Fruit fly (Drosophila melanogaster) whole organism, embryonic: ENCODE results near the gene inaE.

Experiments used
- Atf6 ChIP-seq: fragments of 200-800 bp; sonication (Bioruptor generic); IDR thresholded peaks from 2 replicates; pipeline ENCODE4 v1.3.6; 2022; ENCODE audit warnings: missing biosample characterization, missing genetic modification characterization
- BEAF-32 ChIP-seq: fragments of 200-800 bp; sonication (Bioruptor generic); optimal IDR thresholded peaks from 3 replicates; lab custom pipeline; 2017; ENCODE audit warnings: missing biosample characterization, missing genetic modification characterization, mild to moderate bottlenecking, moderate library complexity, missing genetic modification reagents
- CG10543 ChIP-seq: fragments of 200-800 bp; sonication (Bioruptor generic); optimal IDR thresholded peaks from 3 replicates; lab custom pipeline; 2017; ENCODE audit warnings: missing biosample characterization, mild to moderate bottlenecking, missing genetic modification characterization, moderate library complexity
- CG11398 ChIP-seq: fragments of 200-800 bp; sonication (Bioruptor generic); optimal IDR thresholded peaks from 2 replicates; lab custom pipeline; 2016; ENCODE audit warnings: missing biosample characterization, missing genetic modification characterization
- CG11695 ChIP-seq: fragments of 200-800 bp; sonication (Bioruptor generic); IDR thresholded peaks from 3 replicates; pipeline ENCODE4 v1.3.6; 2022; ENCODE audit warnings: missing biosample characterization, missing genetic modification characterization
- CG11696 ChIP-seq: fragments of 200-800 bp; sonication (Bioruptor generic); IDR thresholded peaks from 2 replicates; pipeline ENCODE4 v1.3.6; 2022; ENCODE audit warnings: missing biosample characterization, missing genetic modification characterization
- CG11723 ChIP-seq: fragments of 200-800 bp; sonication (Bioruptor generic); optimal IDR thresholded peaks from 2 replicates; lab custom pipeline; 2017; ENCODE audit warnings: missing biosample characterization, mild to moderate bottlenecking, missing genetic modification characterization
- CG12236 ChIP-seq: fragments of 200-800 bp; sonication (Bioruptor generic); optimal IDR thresholded peaks from 2 replicates; lab custom pipeline; 2016; ENCODE audit warnings: missing biosample characterization, missing genetic modification characterization
- CG13287 ChIP-seq: fragments of 200-800 bp; sonication (Bioruptor generic); IDR thresholded peaks from 2 replicates; pipeline ENCODE4 v1.3.6; 2022; ENCODE audit warnings: missing biosample characterization, missing genetic modification characterization; ENCODE audit not compliant: partially characterized antibody
- CG13296 ChIP-seq: fragments of 200-800 bp; sonication (Bioruptor generic); optimal IDR thresholded peaks from 3 replicates; lab custom pipeline; 2018; ENCODE audit warnings: missing biosample characterization, mild to moderate bottlenecking, missing genetic modification characterization
- CG15073 ChIP-seq: fragments of 200-800 bp; sonication (Bioruptor generic); optimal IDR thresholded peaks from 2 replicates; lab custom pipeline; 2016; ENCODE audit warnings: missing biosample characterization, missing genetic modification characterization
- CG15269 ChIP-seq: fragments of 200-800 bp; sonication (Bioruptor generic); optimal IDR thresholded peaks from 2 replicates; lab custom pipeline; 2018; ENCODE audit warnings: missing biosample characterization, mild to moderate bottlenecking, missing genetic modification characterization, moderate library complexity
- CG1529 ChIP-seq: fragments of 200-800 bp; sonication (Bioruptor generic); optimal IDR thresholded peaks from 3 replicates; lab custom pipeline; 2018; ENCODE audit warnings: missing biosample characterization, missing genetic modification characterization
- CG15514 ChIP-seq: fragments of 200-800 bp; sonication (Bioruptor generic); optimal IDR thresholded peaks from 3 replicates; lab custom pipeline; 2017; ENCODE audit warnings: missing biosample characterization, missing genetic modification characterization, mild to moderate bottlenecking, moderate library complexity, missing genetic modification reagents
- CG15696 ChIP-seq: fragments of 200-800 bp; sonication (Bioruptor generic); optimal IDR thresholded peaks from 2 replicates; lab custom pipeline; 2019; ENCODE audit warnings: missing biosample characterization, mild to moderate bottlenecking, missing genetic modification characterization, moderate library complexity
- CG17829 ChIP-seq: fragments of 200-800 bp; optimal IDR thresholded peaks from 2 replicates; lab custom pipeline; 2019; ENCODE audit warnings: missing biosample characterization, mild to moderate bottlenecking, missing genetic modification characterization, moderate library complexity
- CG1792 ChIP-seq: fragments of 200-800 bp; sonication (Bioruptor generic); optimal IDR thresholded peaks from 2 replicates; lab custom pipeline; 2016; ENCODE audit warnings: missing biosample characterization, missing genetic modification characterization
- CG32532 ChIP-seq: fragments of 200-800 bp; sonication (Bioruptor generic); IDR thresholded peaks from 2 replicates; pipeline ENCODE4 v1.3.6; 2022; ENCODE audit warnings: missing biosample characterization, missing genetic modification characterization
- CG34422 ChIP-seq: fragments of 200-800 bp; sonication (Bioruptor generic); IDR thresholded peaks from 3 replicates; pipeline ENCODE4 v1.3.6; 2022; ENCODE audit warnings: missing biosample characterization, missing genetic modification characterization
- CG4360 ChIP-seq: fragments of 200-800 bp; sonication (Bioruptor generic); IDR thresholded peaks from 2 replicates; pipeline ENCODE4 v1.3.6; 2022; ENCODE audit warnings: missing biosample characterization, missing genetic modification characterization
- CG43689 ChIP-seq: fragments of 200-800 bp; sonication (Bioruptor generic); IDR thresholded peaks from 2 replicates; pipeline ENCODE4 v1.3.6; 2022; ENCODE audit warnings: missing biosample characterization, missing genetic modification characterization
- CG6765 ChIP-seq: fragments of 200-800 bp; sonication (Bioruptor generic); optimal IDR thresholded peaks from 3 replicates; lab custom pipeline; 2017; ENCODE audit warnings: missing biosample characterization, mild to moderate bottlenecking, missing genetic modification characterization
- CG6791 ChIP-seq: fragments of 200-800 bp; sonication (Bioruptor generic); IDR thresholded peaks from 3 replicates; pipeline ENCODE4 v1.3.6; 2022; ENCODE audit warnings: missing biosample characterization, missing genetic modification characterization; ENCODE audit not compliant: partially characterized antibody
- CG7357 ChIP-seq: fragments of 200-800 bp; sonication (Bioruptor generic); IDR thresholded peaks from 3 replicates; pipeline ENCODE4 v1.3.6; 2022; ENCODE audit warnings: missing biosample characterization, missing genetic modification characterization
- CG7786 ChIP-seq: fragments of 200-800 bp; sonication (Bioruptor generic); optimal IDR thresholded peaks from 2 replicates; lab custom pipeline; 2016; ENCODE audit warnings: missing biosample characterization, missing genetic modification characterization
- CG9932 ChIP-seq: fragments of 200-800 bp; sonication (Bioruptor generic); IDR thresholded peaks from 2 replicates; pipeline ENCODE4 v1.3.6; 2022; ENCODE audit warnings: missing biosample characterization, missing genetic modification characterization
- Dbx ChIP-seq: fragments of 200-800 bp; sonication (Bioruptor generic); IDR thresholded peaks from 3 replicates; pipeline ENCODE4 v1.3.6; 2022; ENCODE audit warnings: missing biosample characterization, missing genetic modification characterization
- Drgx ChIP-seq: fragments of 200-800 bp; sonication (Bioruptor generic); IDR thresholded peaks from 2 replicates; pipeline ENCODE4 v1.3.6; 2022; ENCODE audit warnings: missing biosample characterization, missing genetic modification characterization
- Gug ChIP-seq: fragments of 200-800 bp; sonication (Bioruptor generic); IDR thresholded peaks from 4 replicates; pipeline ENCODE4 v1.3.6; 2022; ENCODE audit warnings: missing biosample characterization, missing genetic modification characterization
- Hsf ChIP-seq: fragments of 200-800 bp; sonication (Bioruptor generic); optimal IDR thresholded peaks from 3 replicates; lab custom pipeline; 2016; ENCODE audit warnings: missing biosample characterization, missing genetic modification characterization
- Neu2 ChIP-seq: fragments of 200-800 bp; sonication (Bioruptor generic); optimal IDR thresholded peaks from 3 replicates; lab custom pipeline; 2016; ENCODE audit warnings: missing biosample characterization, missing genetic modification characterization, borderline replicate concordance
- ac ChIP-seq: fragments of 200-800 bp; sonication (Bioruptor generic); optimal IDR thresholded peaks from 3 replicates; lab custom pipeline; 2017; ENCODE audit warnings: missing biosample characterization, mild to moderate bottlenecking, missing genetic modification characterization
- ato ChIP-seq: fragments of 200-800 bp; sonication (Bioruptor generic); IDR thresholded peaks from 2 replicates; pipeline ENCODE4 v1.3.6; 2022; ENCODE audit warnings: missing biosample characterization, missing genetic modification characterization; ENCODE audit not compliant: partially characterized antibody
- cad ChIP-seq: fragments of >200 bp; optimal IDR thresholded peaks from 2 replicates; lab custom pipeline; 2017; ENCODE audit warnings: missing biosample characterization, missing genetic modification characterization
- corto ChIP-seq: fragments of 200-800 bp; sonication (Bioruptor generic); optimal IDR thresholded peaks from 2 replicates; lab custom pipeline; 2016; ENCODE audit warnings: missing biosample characterization, mild to moderate bottlenecking, missing genetic modification characterization, moderate library complexity
- dysf ChIP-seq: fragments of 200-800 bp; sonication (Bioruptor generic); IDR thresholded peaks from 3 replicates; pipeline ENCODE4 v1.3.6; 2022; ENCODE audit warnings: missing biosample characterization, missing genetic modification characterization
- eve ChIP-seq, 2 experiments: fragments of >200 bp; optimal IDR thresholded peaks; 2 replicates each; lab custom pipeline; 2017; ENCODE audit warnings: missing biosample characterization in 2 of 2, missing genetic modification characterization in 2 of 2
- fru ChIP-seq: fragments of >200 bp; optimal IDR thresholded peaks from 2 replicates; lab custom pipeline; 2017
- lov ChIP-seq, 2 experiments: fragments of 200-800 bp in 1 of 2; fragments of >200 bp in 1 of 2; sonication (Bioruptor generic) in 1 of 2; IDR thresholded peaks in 1 of 2; optimal IDR thresholded peaks in 1 of 2; 2 replicates in 1 of 2; 3 replicates in 1 of 2; pipeline versions ENCODE4 v1.3.6 to Lab custom; 2017 to 2022; ENCODE audit warnings: missing biosample characterization in 1 of 2, missing genetic modification characterization in 1 of 2
- maf-S ChIP-seq: fragments of 200-800 bp; sonication (Bioruptor generic); optimal IDR thresholded peaks from 2 replicates; lab custom pipeline; 2016; ENCODE audit warnings: missing biosample characterization, missing genetic modification characterization
- pb ChIP-seq: fragments of 200-800 bp; sonication (Bioruptor generic); optimal IDR thresholded peaks from 3 replicates; lab custom pipeline; 2016; ENCODE audit warnings: missing biosample characterization, missing genetic modification characterization
- peb ChIP-seq: fragments of 200-800 bp; sonication (Bioruptor generic); IDR thresholded peaks from 2 replicates; pipeline ENCODE4 v1.3.6; 2022; ENCODE audit warnings: missing biosample characterization, missing genetic modification characterization
- pita ChIP-seq: fragments of 200-800 bp; sonication (Bioruptor generic); optimal IDR thresholded peaks from 2 replicates; lab custom pipeline; 2017; ENCODE audit warnings: missing biosample characterization, mild to moderate bottlenecking, missing genetic modification characterization
- psq ChIP-seq: fragments of 200-800 bp; sonication (Bioruptor generic); optimal IDR thresholded peaks from 2 replicates; lab custom pipeline; 2017; ENCODE audit warnings: missing biosample characterization, missing genetic modification characterization
- rib ChIP-seq: fragments of 200-800 bp; sonication (Bioruptor generic); IDR thresholded peaks from 2 replicates; pipeline ENCODE4 v1.3.6; 2022; ENCODE audit warnings: missing biosample characterization, missing genetic modification characterization
- sd ChIP-seq: fragments of 200-800 bp; sonication (Bioruptor generic); optimal IDR thresholded peaks from 3 replicates; lab custom pipeline; 2018; ENCODE audit warnings: missing biosample characterization, mild to moderate bottlenecking, missing genetic modification characterization, moderate library complexity
- slbo ChIP-seq: fragments of 200-800 bp; sonication (Bioruptor generic); IDR thresholded peaks from 2 replicates; pipeline ENCODE4 v1.3.6; 2022; ENCODE audit warnings: missing biosample characterization, missing genetic modification characterization
- sqz ChIP-seq: fragments of 200-800 bp; sonication (Bioruptor generic); optimal IDR thresholded peaks from 3 replicates; lab custom pipeline; 2018; ENCODE audit warnings: missing biosample characterization, mild to moderate bottlenecking, missing genetic modification characterization
- tll ChIP-seq, 2 experiments: fragments of 200-800 bp in 1 of 2; fragments of >200 bp in 1 of 2; sonication (Bioruptor generic) in 1 of 2; optimal IDR thresholded peaks; 2 replicates each; lab custom pipeline; 2017 to 2019; ENCODE audit warnings: missing biosample characterization in 2 of 2, missing genetic modification characterization in 2 of 2, mild to moderate bottlenecking in 1 of 2, moderate library complexity in 1 of 2
- vnd ChIP-seq: fragments of 200-800 bp; sonication (Bioruptor generic); IDR thresholded peaks from 3 replicates; pipeline ENCODE4 v1.3.6; 2022; ENCODE audit warnings: missing biosample characterization, missing genetic modification characterization; ENCODE audit not compliant: partially characterized antibody
- zen2 ChIP-seq: fragments of 200-800 bp; sonication (Bioruptor generic); IDR thresholded peaks from 3 replicates; pipeline ENCODE4 v1.3.6; 2022; ENCODE audit warnings: missing biosample characterization, missing genetic modification characterization; ENCODE audit not compliant: partially characterized antibody

inaE gene

DNA sequence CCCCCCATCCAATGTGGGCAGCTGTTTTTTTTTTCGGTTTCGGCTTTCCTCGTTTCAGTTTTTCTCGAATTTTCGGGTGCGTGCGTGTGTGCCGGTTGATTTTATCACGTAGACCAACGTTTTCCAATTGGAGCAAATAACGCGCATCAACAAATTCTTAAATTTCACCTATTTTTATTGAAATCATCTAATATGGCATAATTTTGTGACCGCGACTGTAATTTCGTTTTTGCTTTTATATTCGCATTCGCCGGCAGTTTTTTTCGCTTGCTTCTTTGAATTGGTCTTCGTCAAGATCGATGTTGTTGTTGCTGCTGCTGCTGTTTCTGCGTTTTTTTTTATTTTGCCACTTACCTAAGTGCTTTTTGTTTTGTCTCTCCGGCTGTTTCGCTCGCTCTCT lies 29.0 kb upstream of the inaE start (continued):
- TF ChIP-seq CG32532 (GFP tag; lab: Robert Waterston, UW) = peak; percentile 29; the same call in 1 of the 2 replicates
- no peak for TF ChIP-seq CG13287 (GFP tag; lab: Robert Waterston, UW)
- TF ChIP-seq CG7786 (GFP tag; lab: Kevin White, UChicago) = no peak
- no peak for TF ChIP-seq CG1792 (GFP tag; lab: Kevin White, UChicago)
- peak; percentile 51; the same call in 1 of the 3 replicates for TF ChIP-seq CG34422 (GFP tag; lab: Robert Waterston, UW)
- TF ChIP-seq Neu2 (GFP tag; lab: Kevin White, UChicago) = no peak
- TF ChIP-seq CG11398 (GFP tag; lab: Kevin White, UChicago) = no peak
- TF ChIP-seq CG43689 (GFP tag; lab: Robert Waterston, UW) = no peak
- no peak for TF ChIP-seq cad (GFP tag; lab: Kevin White, UChicago)
- TF ChIP-seq CG11696 (GFP tag; lab: Robert Waterston, UW) = peak; percentile 77
- no peak for TF ChIP-seq CG12236 (GFP tag; lab: Kevin White, UChicago)
- TF ChIP-seq maf-S (GFP tag; lab: Kevin White, UChicago) = no peak
- no peak for TF ChIP-seq pb (GFP tag; lab: Kevin White, UChicago)
- TF ChIP-seq Hsf (GFP tag; lab: Kevin White, UChicago) = peak; percentile 9
- TF ChIP-seq CG4360 (GFP tag; lab: Robert Waterston, UW) = peak; percentile 61
- TF ChIP-seq ac = no peak
- TF ChIP-seq CG10543 (GFP tag; lab: Kevin White, UChicago) = no peak
- no peak for TF ChIP-seq pita
- TF ChIP-seq CG15269 (tag; lab: Kevin White, UChicago) = peak; percentile 21
- no peak for TF ChIP-seq CG13296 (GFP tag; lab: Kevin White, UChicago)
- TF ChIP-seq CG7357 (GFP tag; lab: Robert Waterston, UW) = no peak
- TF ChIP-seq corto (GFP tag; lab: Kevin White, UChicago) = peak; percentile 19
- TF ChIP-seq CG11695 (GFP tag; lab: Robert Waterston, UW) = no peak
- no peak for TF ChIP-seq eve (GFP tag; optimal IDR thresholded peaks at IDR 0.05; lab: Kevin White, UChicago)
- no peak for TF ChIP-seq tll (GFP tag; optimal IDR thresholded peaks at IDR 0.05; lab: Kevin White, UChicago)
- 0 out of 2 replicates have a peak, but pooled peaks have one; percentile 9 for TF ChIP-seq slbo (GFP tag; lab: Robert Waterston, UW)
- TF ChIP-seq CG11723 (GFP tag; lab: Kevin White, UChicago) = no peak
- TF ChIP-seq Gug (GFP tag; lab: Robert Waterston, UW) = no peak
- no peak for TF ChIP-seq CG15696
- peak; percentile 60 for TF ChIP-seq Drgx (GFP tag; lab: Robert Waterston, UW)
- no peak for TF ChIP-seq Atf6 (GFP tag; lab: Robert Waterston, UW)
- TF ChIP-seq CG9932 (GFP tag; lab: Robert Waterston, UW) = no peak
- no peak for TF ChIP-seq sd (tag; lab: Kevin White, UChicago)
- TF ChIP-seq Dbx = no peak
- peak; percentile 50 for TF ChIP-seq psq
- peak; percentile 8; the same call in 1 of the 3 replicates for TF ChIP-seq dysf (GFP tag; lab: Robert Waterston, UW)
- no peak for TF ChIP-seq ato (GFP tag; lab: Robert Waterston, UW)
- TF ChIP-seq CG15073 (GFP tag; lab: Kevin White, UChicago) = peak; percentile 64
- no peak for TF ChIP-seq CG6791 (GFP tag; lab: Robert Waterston, UW)
- no peak for TF ChIP-seq zen2
- TF ChIP-seq BEAF-32 (GFP tag; lab: Kevin White, UChicago) = no peak
- TF ChIP-seq CG15514 (GFP tag; lab: Kevin White, UChicago) = peak; percentile 20
- no peak for TF ChIP-seq lov (optimal IDR thresholded peaks at IDR 0.05; lab: Kevin White, UChicago)
- TF ChIP-seq lov (GFP tag; IDR thresholded peaks at IDR 0.05; lab: Robert Waterston, UW) = no peak
- TF ChIP-seq sqz = peak; percentile 63
- no peak for TF ChIP-seq vnd (GFP tag; lab: Robert Waterston, UW)
- TF ChIP-seq peb (GFP tag; lab: Robert Waterston, UW) = no peak
- TF ChIP-seq rib (GFP tag; lab: Robert Waterston, UW) = 0 out of 2 replicates have a peak, but pooled peaks have one; percentile 28
- TF ChIP-seq fru = no peak
- no peak for TF ChIP-seq CG17829 (tag; lab: Kevin White, UChicago)
- no peak for TF ChIP-seq CG1529 (GFP tag; lab: Kevin White, UChicago)
- peak; percentile 40 for TF ChIP-seq CG6765 (GFP tag; lab: Kevin White, UChicago)
